Fruit fly (Drosophila melanogaster) whole organism, wandering third instar larva: Measurements from ENCODE around the gene Orct2.
A peak's percentile ranks its signal among the peaks of the same experiment; 100 is the strongest.

ENCODE experiments used
- Abd-B ChIP-seq: fragments of >200 bp; optimal IDR thresholded peaks from 2 replicates; lab custom pipeline; 2017; ENCODE audit warnings: missing biosample characterization, missing genetic modification characterization
- CG32264 ChIP-seq: fragments of 200-800 bp; sonication (Bioruptor generic); optimal IDR thresholded peaks from 2 replicates; lab custom pipeline; 2016; ENCODE audit warnings: missing biosample characterization, missing genetic modification characterization
- CG9705 ChIP-seq: fragments of 200-800 bp; sonication (Bioruptor generic); optimal IDR thresholded peaks from 2 replicates; lab custom pipeline; 2018; ENCODE audit warnings: missing biosample characterization, mild to moderate bottlenecking, missing genetic modification characterization
- Dfd ChIP-seq: fragments of >200 bp; optimal IDR thresholded peaks from 2 replicates; lab custom pipeline; 2017; ENCODE audit warnings: missing biosample characterization, missing genetic modification characterization
- Dif ChIP-seq: fragments of 200-275, 200-300 bp; sonication (Bioruptor generic); optimal IDR thresholded peaks from 2 replicates; lab custom pipeline; 2018; ENCODE audit warnings: missing biosample characterization, missing genetic modification characterization; ENCODE audit not compliant: partially characterized antibody
- GATAd ChIP-seq: sonication (Bioruptor generic); optimal IDR thresholded peaks from 2 replicates; lab custom pipeline; 2016; ENCODE audit warnings: missing biosample characterization, missing genetic modification characterization
- HLH106 ChIP-seq: fragments of 200-800 bp; optimal IDR thresholded peaks from 3 replicates; lab custom pipeline; 2019; ENCODE audit warnings: missing biosample characterization, mild to moderate bottlenecking, missing genetic modification characterization, moderate library complexity
- Hnf4 ChIP-seq: fragments of 200-800 bp; sonication (Bioruptor generic); optimal IDR thresholded peaks from 2 replicates; lab custom pipeline; 2016; ENCODE audit warnings: missing biosample characterization, mild to moderate bottlenecking, missing genetic modification characterization
- Hr83 ChIP-seq: fragments of 200-300 bp; sonication (Bioruptor generic); optimal IDR thresholded peaks from 2 replicates; lab custom pipeline; 2016; ENCODE audit warnings: missing biosample characterization, mild to moderate bottlenecking, missing genetic modification characterization, moderate library complexity; ENCODE audit not compliant: poor library complexity, severe bottlenecking
- Jra ChIP-seq: sonication (Bioruptor generic); optimal IDR thresholded peaks from 2 replicates; lab custom pipeline; 2016; ENCODE audit warnings: missing biosample characterization, missing genetic modification characterization
- Mio ChIP-seq: sonication (Bioruptor generic); optimal IDR thresholded peaks from 2 replicates; lab custom pipeline; 2016; ENCODE audit warnings: missing biosample characterization, missing genetic modification characterization
- Myc ChIP-seq: fragments of >200 bp; optimal IDR thresholded peaks from 2 replicates; lab custom pipeline; 2017
- N ChIP-seq: fragments of >200 bp; optimal IDR thresholded peaks from 2 replicates; lab custom pipeline; 2018; ENCODE audit warnings: missing biosample characterization, missing external identifiers, missing genetic modification characterization
- OdsH ChIP-seq: fragments of 200-800 bp; sonication (Bioruptor generic); optimal IDR thresholded peaks from 2 replicates; lab custom pipeline; 2016; ENCODE audit warnings: missing biosample characterization, mild to moderate bottlenecking, missing genetic modification characterization
- Rel ChIP-seq, 2 experiments: fragments of 200-800 bp; sonication (Bioruptor generic) in 1 of 2; optimal IDR thresholded peaks; 2 replicates in 1 of 2; 3 replicates in 1 of 2; lab custom pipeline; 2016 to 2019; ENCODE audit warnings: mild to moderate bottlenecking in 2 of 2, missing biosample characterization in 2 of 2, missing genetic modification characterization in 2 of 2, moderate library complexity in 1 of 2
- Vsx2 ChIP-seq: fragments of 200-300, 225-300 bp; sonication (Bioruptor generic); optimal IDR thresholded peaks from 2 replicates; lab custom pipeline; 2018; ENCODE audit warnings: missing biosample characterization, missing genetic modification characterization; ENCODE audit not compliant: partially characterized antibody
- brk ChIP-seq: fragments of 200-800 bp; sonication (Bioruptor generic); optimal IDR thresholded peaks from 2 replicates; lab custom pipeline; 2016; ENCODE audit warnings: missing biosample characterization, mild to moderate bottlenecking, missing genetic modification characterization
- dl ChIP-seq, 2 experiments: fragments of 175-275, 200-275 bp in 1 of 2; fragments of 200-275 bp in 1 of 2; sonication (Bioruptor generic); optimal IDR thresholded peaks; lab custom pipeline; 2018; ENCODE audit warnings: mild to moderate bottlenecking in 2 of 2, missing biosample characterization in 2 of 2, missing genetic modification characterization in 2 of 2, moderate library complexity in 2 of 2; ENCODE audit not compliant: partially characterized antibody in 2 of 2, insufficient read depth in 1 of 2
- dmrt93B ChIP-seq: fragments of 200-800 bp; sonication (Bioruptor generic); optimal IDR thresholded peaks from 2 replicates; lab custom pipeline; 2018; ENCODE audit warnings: missing biosample characterization, mild to moderate bottlenecking, missing genetic modification characterization
- dsf ChIP-seq: sonication (Bioruptor generic); optimal IDR thresholded peaks from 2 replicates; lab custom pipeline; 2016; ENCODE audit warnings: missing biosample characterization, missing genetic modification characterization, borderline replicate concordance
- ey ChIP-seq: fragments of 200-800 bp; sonication (Bioruptor generic); optimal IDR thresholded peaks from 2 replicates; lab custom pipeline; 2016; ENCODE audit warnings: missing biosample characterization, missing genetic modification characterization
- foxo ChIP-seq, 2 experiments: fragments of 200-800 bp; sonication (Bioruptor generic); optimal IDR thresholded peaks; 2 replicates in 1 of 2; 3 replicates in 1 of 2; lab custom pipeline; 2016 to 2017; ENCODE audit warnings: missing biosample characterization in 2 of 2, missing genetic modification characterization in 2 of 2
- fru ChIP-seq: fragments of 200-800 bp; sonication (Bioruptor generic); optimal IDR thresholded peaks from 3 replicates; lab custom pipeline; 2016; ENCODE audit warnings: missing biosample characterization, mild to moderate bottlenecking, missing genetic modification characterization
- h ChIP-seq: fragments of 200-800 bp; sonication (Bioruptor generic); optimal IDR thresholded peaks from 3 replicates; lab custom pipeline; 2016; ENCODE audit warnings: missing biosample characterization, mild to moderate bottlenecking, missing genetic modification characterization
- lola ChIP-seq: fragments of >200 bp; optimal IDR thresholded peaks from 2 replicates; lab custom pipeline; 2017; ENCODE audit warnings: missing biosample characterization, missing genetic modification characterization
- psq ChIP-seq: fragments of 200-800 bp; sonication (Bioruptor generic); optimal IDR thresholded peaks from 3 replicates; lab custom pipeline; 2017; ENCODE audit warnings: missing biosample characterization, mild to moderate bottlenecking, missing genetic modification characterization, moderate library complexity
- rgr ChIP-seq: fragments of 200-800 bp; sonication (Bioruptor generic); optimal IDR thresholded peaks from 3 replicates; lab custom pipeline; 2016; ENCODE audit warnings: missing biosample characterization, mild to moderate bottlenecking, missing genetic modification characterization
- sage ChIP-seq: fragments of 200-800 bp; sonication (Bioruptor generic); optimal IDR thresholded peaks from 2 replicates; lab custom pipeline; 2016; ENCODE audit warnings: missing biosample characterization, mild to moderate bottlenecking, missing genetic modification characterization
- sv ChIP-seq: fragments of 200-800 bp; sonication (Bioruptor generic); optimal IDR thresholded peaks from 3 replicates; lab custom pipeline; 2016; ENCODE audit warnings: missing biosample characterization, missing genetic modification characterization
- tai ChIP-seq: sonication (Bioruptor generic); optimal IDR thresholded peaks from 2 replicates; lab custom pipeline; 2016; ENCODE audit warnings: missing biosample characterization, missing genetic modification characterization
- usp ChIP-seq: fragments of >200 bp; optimal IDR thresholded peaks from 2 replicates; lab custom pipeline; 2017; ENCODE audit warnings: missing biosample characterization, missing genetic modification characterization
- woc ChIP-seq: sonication (Bioruptor generic); optimal IDR thresholded peaks from 2 replicates; lab custom pipeline; 2016; ENCODE audit warnings: missing biosample characterization, mild to moderate bottlenecking, missing genetic modification characterization

Orct2 gene

DNA sequence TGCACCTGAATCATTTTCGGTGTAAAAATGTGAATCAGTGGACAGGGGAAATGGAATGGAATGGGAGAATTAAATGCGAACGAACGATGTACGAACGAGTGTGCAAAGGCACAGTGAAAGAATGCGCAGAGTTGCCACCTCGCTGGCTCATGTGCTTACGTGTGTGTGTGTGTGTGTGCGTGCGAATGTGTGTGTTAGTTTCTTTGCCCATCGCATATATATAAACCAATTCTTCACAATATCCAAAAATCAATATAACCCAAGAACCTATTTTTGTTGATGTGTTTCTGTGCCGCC, 41.7 kb upstream of the Orct2 start:
- TF ChIP-seq foxo (GFP tag; optimal IDR thresholded peaks at IDR 0.05; lab: Kevin White, UChicago) (no peak), N (GFP tag; lab: Kevin White, UChicago) (peak; percentile 59), h (GFP tag; lab: Kevin White, UChicago) (peak; percentile 2), Jra (GFP tag; lab: Kevin White, UChicago) (peak; percentile 35), Myc (lab: Kevin White, UChicago) (no peak), lola (no peak), Hr83 (GFP tag; lab: Kevin White, UChicago) (peak; percentile 59), psq (GFP tag; lab: Kevin White, UChicago) (peak; percentile 96), Dif (GFP tag; lab: Kevin White, UChicago) (peak; percentile 7), Abd-B (GFP tag; lab: Kevin White, UChicago) (no peak), Dfd (GFP tag; lab: Kevin White, UChicago) (peak; percentile 56), rgr (GFP tag; lab: Kevin White, UChicago) (peak; percentile 39), Hnf4 (GFP tag; lab: Kevin White, UChicago) (peak; percentile 14)

DNA sequence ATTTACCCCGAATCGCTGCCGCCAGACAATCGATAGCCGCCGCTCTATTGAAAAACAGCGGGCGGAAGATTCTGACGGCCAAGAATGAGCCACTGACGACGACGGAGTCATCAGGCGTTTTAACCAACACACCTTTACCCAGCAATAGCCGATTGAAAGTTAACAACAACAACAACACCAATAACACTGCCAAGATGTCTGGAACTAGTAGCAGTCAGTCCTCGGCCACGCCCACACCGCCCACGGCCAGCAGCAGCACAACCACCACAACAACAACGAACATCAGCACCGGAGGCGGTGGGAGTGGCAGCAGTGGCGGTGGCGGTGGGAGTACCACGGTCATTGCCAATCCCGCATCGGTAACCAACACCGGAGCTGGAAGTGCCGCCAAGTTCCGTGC, 40.9 kb upstream of the Orct2 start:
- TF ChIP-seq fru (GFP tag; lab: Kevin White, UChicago) (no peak), HLH106 (tag; lab: Kevin White, UChicago) (no peak), brk (GFP tag; lab: Kevin White, UChicago) (no peak), dl (GFP tag; optimal IDR thresholded peaks at IDR 0.05; lab: Kevin White, UChicago; ENCODE audit: insufficient read depth in 1 of 2, partially characterized antibody in 2 of 2) (no peak), lola (no peak), Jra (GFP tag; lab: Kevin White, UChicago) (no peak), CG9705 (GFP tag; lab: Kevin White, UChicago) (no peak), Dfd (GFP tag; lab: Kevin White, UChicago) (no peak), Hr83 (GFP tag; lab: Kevin White, UChicago) (no peak), woc (GFP tag; lab: Kevin White, UChicago) (no peak), Myc (lab: Kevin White, UChicago) (no peak), sv (GFP tag; lab: Kevin White, UChicago) (no peak)
- TF ChIP-seq, all 38 proteins: peak for 0

DNA sequence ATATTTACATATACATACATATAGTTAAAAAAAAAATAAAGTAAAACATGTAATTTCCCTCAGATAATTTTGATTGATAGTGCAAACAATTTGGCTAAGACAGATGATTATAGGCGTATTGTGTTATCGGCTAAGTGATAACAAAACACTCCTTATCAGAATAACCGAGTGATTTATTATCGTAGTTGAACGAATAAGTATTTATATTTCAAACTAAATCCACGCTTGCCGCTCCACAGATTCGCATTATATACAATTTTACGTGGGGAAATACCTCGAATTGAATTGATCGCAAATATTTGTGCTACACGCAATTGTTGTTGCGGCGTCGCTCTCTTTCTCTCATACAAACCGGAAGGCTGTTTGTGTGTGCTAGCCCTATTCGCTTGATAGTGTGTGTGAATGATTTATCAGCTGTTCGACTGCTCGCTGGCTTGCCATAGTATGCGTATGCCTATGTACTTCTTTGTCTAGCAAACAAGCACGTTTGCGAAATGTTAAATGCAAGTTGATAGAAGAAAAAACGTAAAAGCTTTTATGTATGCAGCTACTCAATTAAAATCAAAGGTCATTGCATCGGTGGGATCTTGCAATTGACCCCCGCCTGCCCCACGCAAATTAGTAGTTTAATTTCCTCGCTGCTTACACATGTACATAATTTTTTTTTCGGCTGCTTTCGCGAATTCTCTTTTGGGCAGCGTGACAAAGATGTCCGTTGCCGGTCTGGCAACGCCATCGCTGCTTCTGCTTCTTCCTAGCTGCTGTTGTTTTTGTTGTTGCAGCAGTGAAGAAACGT, 39.3 kb upstream of the Orct2 start:
- TF ChIP-seq ey (no peak), Rel (GFP tag; optimal IDR thresholded peaks at IDR 0.05; lab: Kevin White, UChicago) (no peak), Rel (tag; optimal IDR thresholded peaks at IDR 0.05; lab: Kevin White, UChicago) (peak; percentile 90), psq (GFP tag; lab: Kevin White, UChicago) (peak; percentile 86), h (GFP tag; lab: Kevin White, UChicago) (no peak)

DNA sequence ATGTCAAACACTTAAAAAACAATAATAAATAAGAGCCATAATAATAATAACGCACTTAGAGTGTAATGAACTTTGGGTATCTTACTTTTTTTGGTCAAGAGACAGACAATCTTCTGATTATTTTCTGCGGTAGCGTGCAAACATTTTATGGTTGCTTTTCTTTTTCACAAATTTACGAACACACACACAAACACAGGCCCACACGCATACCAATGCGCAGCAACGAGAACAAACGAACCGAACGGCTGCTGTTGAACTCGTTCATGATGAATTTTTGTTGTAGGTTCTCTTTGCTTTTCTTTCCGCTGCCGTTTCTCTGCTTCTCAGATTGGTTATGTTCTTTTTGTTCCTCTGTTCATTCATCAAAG, 38.7 kb upstream of the Orct2 start:
- TF ChIP-seq dmrt93B (GFP tag; lab: Kevin White, UChicago) (no peak), Rel (GFP tag; optimal IDR thresholded peaks at IDR 0.05; lab: Kevin White, UChicago) (no peak), Rel (tag; optimal IDR thresholded peaks at IDR 0.05; lab: Kevin White, UChicago) (peak; percentile 7), psq (GFP tag; lab: Kevin White, UChicago) (peak; percentile 69), Mio (GFP tag; lab: Kevin White, UChicago) (no peak)

DNA sequence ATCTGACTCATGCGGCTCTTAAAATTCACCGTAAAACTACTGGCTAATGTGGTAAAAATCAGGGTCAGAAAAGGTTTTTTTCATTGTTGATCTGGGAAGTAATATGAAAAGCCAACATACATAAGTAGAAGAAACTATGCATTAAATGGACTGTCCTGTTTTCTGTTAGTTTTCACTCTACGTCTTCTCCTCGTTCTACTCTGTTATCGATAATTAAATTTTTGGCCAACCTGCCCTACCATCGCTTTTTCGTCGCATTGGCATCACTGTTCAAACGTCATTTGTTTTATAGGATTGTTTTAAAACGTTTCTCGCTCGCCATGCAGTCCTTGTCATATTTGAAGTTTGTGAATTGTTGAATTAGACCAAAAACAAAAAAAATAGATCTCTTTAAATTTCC, 38.1 kb upstream of the Orct2 start:
- TF ChIP-seq psq (GFP tag; lab: Kevin White, UChicago) = peak; percentile 54
- TF ChIP-seq Rel (GFP tag; optimal IDR thresholded peaks at IDR 0.05; lab: Kevin White, UChicago) = no peak
- TF ChIP-seq Rel (tag; optimal IDR thresholded peaks at IDR 0.05; lab: Kevin White, UChicago) = no peak
- TF ChIP-seq, all 38 proteins: peak for 1

DNA sequence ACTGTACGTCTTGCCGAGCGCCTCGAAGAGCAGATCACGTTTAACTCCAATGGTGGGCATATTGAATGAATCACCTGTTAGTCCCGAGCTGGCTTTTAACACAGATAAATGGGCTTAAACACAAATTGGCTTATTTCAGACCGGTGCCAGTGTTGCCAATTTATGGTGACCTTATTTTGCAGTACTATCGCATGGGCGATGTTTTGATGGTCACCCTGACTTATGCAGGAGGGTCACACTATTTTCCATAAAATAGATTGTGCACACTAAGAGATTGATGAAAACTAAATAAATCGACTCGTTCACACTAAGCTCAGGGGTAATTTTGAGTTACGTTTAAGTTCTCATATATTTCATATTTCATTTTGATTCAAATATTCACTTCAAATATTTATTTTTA, 20.3 kb upstream of the Orct2 start, which contains the start of gene beta-PheRS:
beta-PheRS (minus strand) TSS at position 186 of the 400 bp plus-strand sequence.
- TF ChIP-seq sv (GFP tag; lab: Kevin White, UChicago) (peak; percentile 7), Jra (GFP tag; lab: Kevin White, UChicago) (no peak), dsf (GFP tag; lab: Kevin White, UChicago) (no peak), CG32264 (no peak), Mio (GFP tag; lab: Kevin White, UChicago) (no peak), OdsH (GFP tag; lab: Kevin White, UChicago) (no peak), Myc (lab: Kevin White, UChicago) (no peak), Dfd (GFP tag; lab: Kevin White, UChicago) (no peak), dmrt93B (GFP tag; lab: Kevin White, UChicago) (no peak), fru (GFP tag; lab: Kevin White, UChicago) (no peak), lola (no peak), dl (GFP tag; optimal IDR thresholded peaks at IDR 0.05; lab: Kevin White, UChicago; ENCODE audit: insufficient read depth in 1 of 2, partially characterized antibody in 2 of 2) (no peak), tai (GFP tag; lab: Kevin White, UChicago) (no peak), brk (GFP tag; lab: Kevin White, UChicago) (no peak), sage (GFP tag; lab: Kevin White, UChicago) (no peak), ey (peak; percentile 23), usp (GFP tag; lab: Kevin White, UChicago) (no peak), Hnf4 (GFP tag; lab: Kevin White, UChicago) (no peak), Rel (GFP tag; optimal IDR thresholded peaks at IDR 0.05; lab: Kevin White, UChicago) (no peak), Rel (tag; optimal IDR thresholded peaks at IDR 0.05; lab: Kevin White, UChicago) (no peak), foxo (GFP tag; optimal IDR thresholded peaks at IDR 0.05; lab: Kevin White, UChicago) (no peak), GATAd (GFP tag; lab: Kevin White, UChicago) (no peak), Vsx2 (GFP tag; lab: Kevin White, UChicago) (no peak), Abd-B (GFP tag; lab: Kevin White, UChicago) (no peak), Hr83 (GFP tag; lab: Kevin White, UChicago) (peak; percentile 60), rgr (GFP tag; lab: Kevin White, UChicago) (no peak), CG9705 (GFP tag; lab: Kevin White, UChicago) (peak; percentile 10), psq (GFP tag; lab: Kevin White, UChicago) (peak; percentile 24)
